Worm (Caenorhabditis elegans): Measurements from ENCODE around the gene Y46E12A.3.

Gene Y46E12A.3

DNA sequence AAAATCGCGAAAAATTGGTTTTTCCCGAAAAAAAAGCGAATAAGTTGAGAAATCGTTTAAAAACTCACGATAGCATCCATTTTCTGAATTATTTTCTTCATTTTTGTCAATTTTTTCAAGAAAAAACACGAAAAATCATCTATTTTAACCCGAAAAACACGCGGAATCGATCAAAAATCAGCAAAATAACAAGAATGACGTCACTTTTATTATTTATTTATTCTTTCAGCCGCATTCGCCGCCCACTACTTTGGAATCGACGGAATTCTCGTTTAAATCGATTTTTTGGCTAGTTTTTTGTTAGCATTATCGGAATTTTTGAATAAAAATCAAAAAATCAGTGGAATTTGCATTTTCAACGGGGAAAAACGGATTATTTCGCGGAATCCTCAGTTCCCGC is 23.2 kb upstream of the Y46E12A.3 start, which contains the start of gene Y39A3CL.4:
Y39A3CL.4 (minus strand) TSS at position 101 of the 400 bp plus-strand sequence.
- TF ChIP-seq nhr-28 (tag; optimal IDR thresholded peaks at IDR 0.05): no peak
- TF ChIP-seq daf-16 (GFP tag; optimal IDR thresholded peaks at IDR 0.05): no peak
- peak; percentile 8 for TF ChIP-seq daf-16 (tag; optimal IDR thresholded peaks at IDR 0.05)

DNA sequence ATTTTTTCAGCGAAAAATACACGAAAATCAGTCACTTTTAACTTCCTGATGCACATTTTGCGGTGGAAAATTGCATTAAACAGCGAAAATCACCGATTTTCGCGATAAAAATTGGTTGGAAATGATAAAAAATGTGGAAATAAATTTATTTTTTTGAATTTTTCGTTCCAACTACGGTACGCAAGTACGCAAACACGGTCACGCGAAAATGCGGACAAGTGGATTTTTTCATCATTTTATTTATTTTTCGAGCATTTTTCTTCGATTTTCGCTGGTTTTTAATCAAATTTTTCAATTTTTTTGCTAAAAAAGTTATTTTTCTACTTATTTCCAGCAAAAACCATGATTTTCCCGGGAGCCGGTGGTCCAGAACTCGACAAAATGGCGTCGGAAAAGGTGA is 22.7 kb upstream of the Y46E12A.3 start, which contains the start of gene Y39A3CL.3:
Y39A3CL.3 (plus strand) TSS at position 335 of the 400 bp plus-strand sequence.
- TF ChIP-seq php-3 (GFP tag; IDR thresholded peaks at IDR 0.05) (no peak), dpl-1 (GFP tag; optimal IDR thresholded peaks at IDR 0.05) (peak; percentile 51), lin-39 (tag; optimal IDR thresholded peaks at IDR 0.05) (no peak), dve-1 (tag; optimal IDR thresholded peaks at IDR 0.05; ENCODE audit: insufficient read depth) (no peak), F10B5.3 (tag; optimal IDR thresholded peaks at IDR 0.05) (no peak), mes-2 (tag; optimal IDR thresholded peaks at IDR 0.05; ENCODE audit: poor library complexity, severe bottlenecking) (peak; percentile 58), mep-1 (tag; optimal IDR thresholded peaks at IDR 0.05) (peak; percentile 3), lsy-2 (tag; optimal IDR thresholded peaks at IDR 0.05) (peak; percentile 58 to 97), aha-1 (tag) (peak; percentile 50), daf-8 (GFP tag; IDR thresholded peaks at IDR 0.05) (no peak)

DNA sequence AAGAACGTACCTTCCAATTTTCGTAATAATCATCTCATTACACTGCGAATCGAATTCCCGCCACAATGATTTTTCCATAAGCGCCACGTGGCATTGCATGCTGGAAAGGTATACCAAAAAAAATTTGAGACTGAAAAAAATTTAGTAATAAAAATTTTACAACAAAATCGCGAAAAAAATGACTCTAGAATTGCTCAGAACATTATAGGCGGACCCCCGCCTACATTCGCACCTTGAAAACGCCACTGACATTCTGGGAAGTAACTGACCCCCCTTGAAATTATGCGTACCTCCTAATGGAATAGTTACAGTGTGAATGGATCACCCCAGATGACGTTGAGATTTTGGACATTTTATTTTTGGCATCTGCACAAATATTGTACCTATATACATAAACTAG is 15.3 kb upstream of the Y46E12A.3 start, which contains the start of gene tbx-43:
tbx-43 (minus strand) TSS at position 101 of the 400 bp plus-strand sequence.
- TF ChIP-seq F44E2.7 (GFP tag; IDR thresholded peaks at IDR 0.05) (no peak), aha-1 (tag) (peak; percentile 25)

DNA sequence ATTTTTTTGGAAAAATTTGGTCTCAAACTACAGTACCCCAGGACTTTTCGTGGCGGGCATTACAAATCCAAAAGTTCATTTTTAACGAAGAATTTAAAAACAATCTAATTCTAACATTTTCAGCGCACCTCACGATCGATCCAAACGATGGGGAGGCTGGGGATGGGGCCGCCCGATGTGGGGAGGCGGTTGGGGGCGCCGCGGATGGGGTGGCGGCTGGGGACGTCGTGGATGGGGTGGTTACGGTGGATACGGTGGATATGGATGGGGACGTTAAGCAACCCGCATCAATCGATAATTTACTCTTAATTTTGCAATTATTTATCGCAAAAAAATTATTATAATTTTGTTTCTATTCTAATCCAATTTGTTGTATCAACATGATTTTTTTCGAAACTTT is 9.7 kb upstream of the Y46E12A.3 start:
- TF ChIP-seq nhr-41 (GFP tag; IDR thresholded peaks at IDR 0.05) (no peak), set-16 (GFP tag; IDR thresholded peaks at IDR 0.05) (peak; percentile 82)

DNA sequence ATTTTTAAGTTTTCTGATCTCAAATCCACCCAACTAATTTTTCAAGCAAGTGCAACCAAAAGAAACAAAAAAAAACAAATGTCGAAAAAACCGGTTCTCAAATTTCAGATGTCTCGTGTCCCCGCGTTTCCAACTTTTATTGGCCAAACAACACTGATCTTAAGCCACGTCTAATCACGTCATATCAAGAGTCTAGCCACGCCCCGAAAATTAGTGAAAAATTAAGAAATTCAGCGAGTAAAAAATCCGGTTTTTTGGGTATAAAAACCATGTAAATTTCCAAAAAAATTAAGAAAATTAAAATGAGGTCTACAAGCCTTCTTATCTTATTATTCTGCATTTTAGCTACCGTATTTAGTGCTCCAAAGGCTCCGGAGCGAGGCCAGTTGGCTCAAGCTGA is 8.5 kb upstream of the Y46E12A.3 start, which contains the start of gene cnc-6:
cnc-6 (plus strand) TSS at position 301 of the 400 bp plus-strand sequence.
- no peak for TF ChIP-seq dmd-8 (GFP tag; IDR thresholded peaks at IDR 0.05)
- peak; percentile 17 for TF ChIP-seq aha-1 (tag)

DNA sequence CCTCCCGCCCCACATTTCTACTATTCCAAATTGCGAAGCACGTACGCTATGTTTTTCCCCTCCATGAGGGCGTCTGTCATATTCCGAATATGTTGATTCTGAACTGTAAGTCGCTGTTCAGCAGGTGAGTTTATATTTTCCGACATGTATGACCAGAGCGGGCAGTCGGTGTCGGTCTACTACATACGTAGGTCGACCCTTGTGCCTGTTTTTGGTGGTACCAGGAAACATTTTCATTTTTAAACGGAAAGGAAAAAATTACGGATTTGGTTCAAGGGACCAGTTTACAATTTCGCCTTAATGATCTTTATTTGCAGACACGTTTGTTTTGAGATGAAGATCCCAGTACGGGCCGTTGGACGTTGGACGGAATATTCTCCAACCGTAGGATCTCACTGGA is 3.9 kb upstream of the Y46E12A.3 start, which contains the start of gene Y46E12A.2:
Y46E12A.2 (plus strand) TSS at position 301 of the 400 bp plus-strand sequence.
- TF ChIP-seq hmg-1.1 (GFP tag; IDR thresholded peaks at IDR 0.05) (no peak), skn-1 (tag; optimal IDR thresholded peaks at IDR 0.05) (no peak), attf-4 (tag; optimal IDR thresholded peaks at IDR 0.05) (no peak), mdt-29 (GFP tag; IDR thresholded peaks at IDR 0.05) (no peak), unc-62 (GFP tag; optimal IDR thresholded peaks at IDR 0.05 in 1 of 2) (no peak), unc-62 (tag; optimal IDR thresholded peaks at IDR 0.05) (no peak), mep-1 (tag; optimal IDR thresholded peaks at IDR 0.05) (no peak), lim-7 (GFP tag; IDR thresholded peaks at IDR 0.05) (no peak), ceh-32 (tag; optimal IDR thresholded peaks at IDR 0.05; ENCODE audit: poor library complexity) (no peak), jun-1 (tag; optimal IDR thresholded peaks at IDR 0.05) (no peak), mxl-3 (GFP tag; optimal IDR thresholded peaks at IDR 0.05) (no peak), nhr-237 (tag; optimal IDR thresholded peaks at IDR 0.05) (no peak), sdz-12 (GFP tag; optimal IDR thresholded peaks at IDR 0.05) (no peak), ctbp-1 (GFP tag; IDR thresholded peaks at IDR 0.05) (no peak), nhr-76 (tag; optimal IDR thresholded peaks at IDR 0.05) (no peak), lin-15B (tag; optimal IDR thresholded peaks at IDR 0.05) (no peak), ceh-28 (tag; optimal IDR thresholded peaks at IDR 0.05) (no peak), lsy-2 (tag; optimal IDR thresholded peaks at IDR 0.05) (no peak), Y5F2A.4 (GFP tag; optimal IDR thresholded peaks at IDR 0.05) (no peak), mdl-1 (tag; optimal IDR thresholded peaks at IDR 0.05) (no peak)
